Worm (Caenorhabditis elegans) whole organism, L1 larva: Measurements from ENCODE around the gene alp-1.
A peak's percentile ranks its signal among the peaks of the same experiment; 100 is the strongest.

ENCODE experiments used
- C04F5.9 ChIP-seq: sonication (generic microtip); optimal IDR thresholded peaks from 2 replicates; lab custom pipeline; 2016; ENCODE audit warnings: missing genetic modification characterization, missing compliant biosample characterization
- C16A3.4 ChIP-seq: fragments of 150-350 bp; optimal IDR thresholded peaks from 2 replicates; lab custom pipeline; 2014; ENCODE audit warnings: missing biosample characterization, missing genetic modification characterization
- F16B12.6 ChIP-seq: fragments of 150-350 bp; optimal IDR thresholded peaks from 2 replicates; lab custom pipeline; 2014; ENCODE audit warnings: missing biosample characterization, missing genetic modification characterization
- aha-1 ChIP-seq: fragments of 150-350 bp; optimal IDR thresholded peaks from 2 replicates; lab custom pipeline; 2014; ENCODE audit warnings: missing biosample characterization, missing genetic modification characterization
- alr-1 ChIP-seq: fragments of 200-800 bp; sonication (Bioruptor generic); optimal IDR thresholded peaks from 2 replicates; lab custom pipeline; 2018; ENCODE audit warnings: borderline replicate concordance, mild to moderate bottlenecking, missing genetic modification characterization, missing compliant biosample characterization
- aly-2 ChIP-seq: fragments of 150-350 bp; optimal IDR thresholded peaks from 2 replicates; lab custom pipeline; 2014; ENCODE audit warnings: missing biosample characterization, missing genetic modification characterization
- blmp-1 ChIP-seq: fragments of 150-350 bp; optimal IDR thresholded peaks from 2 replicates; lab custom pipeline; 2014; ENCODE audit warnings: missing biosample characterization, missing genetic modification characterization
- ceh-63 ChIP-seq: fragments of 200-800 bp; sonication (Bioruptor generic); optimal IDR thresholded peaks from 2 replicates; lab custom pipeline; 2018; ENCODE audit warnings: mild to moderate bottlenecking, missing genetic modification characterization, missing compliant biosample characterization
- ceh-88 ChIP-seq: fragments of 200-800 bp; sonication (Bioruptor generic); IDR thresholded peaks from 2 replicates; pipeline ENCODE4 v1.3.6; 2022; ENCODE audit warnings: missing genetic modification characterization, missing compliant biosample characterization
- ces-1 ChIP-seq: fragments of 150-350 bp; optimal IDR thresholded peaks from 2 replicates; lab custom pipeline; 2014; ENCODE audit warnings: missing biosample characterization, missing genetic modification reagents, missing genetic modification characterization
- dpl-1 ChIP-seq, 3 experiments: fragments of 150-350 bp in 2 of 3; sonication (generic microtip) in 1 of 3; optimal IDR thresholded peaks; 2 replicates each; lab custom pipeline; 2014 to 2017; ENCODE audit warnings: missing biosample characterization in 3 of 3, missing genetic modification characterization in 3 of 3, missing genetic modification reagents in 3 of 3
- efl-1 ChIP-seq, 4 experiments: fragments of 150-350 bp; optimal IDR thresholded peaks in 3 of 4; peaks in 1 of 4; 1 replicate in 1 of 4; 2 replicates in 3 of 4; lab custom pipeline; 2014; ENCODE audit warnings: missing biosample characterization in 2 of 4, missing genetic modification characterization in 2 of 4, missing genetic modification reagents in 2 of 4
- efl-3 ChIP-seq: fragments of 200-800 bp; sonication (Bioruptor generic); optimal IDR thresholded peaks from 2 replicates; lab custom pipeline; 2018; ENCODE audit warnings: mild to moderate bottlenecking, missing genetic modification characterization, missing compliant biosample characterization
- egl-13 ChIP-seq: sonication (generic microtip); optimal IDR thresholded peaks from 2 replicates; lab custom pipeline; 2016; ENCODE audit warnings: missing genotype, missing genetic modification reagents, missing genetic modification characterization, missing compliant biosample characterization
- egl-27 ChIP-seq, 2 experiments: fragments of 150-350 bp in 1 of 2; sonication (generic microtip); optimal IDR thresholded peaks; 3 replicates each; lab custom pipeline; 2017 to 2018; ENCODE audit warnings: missing biosample characterization in 2 of 2, missing genetic modification characterization in 2 of 2, missing genetic modification reagents in 2 of 2
- fkh-8 ChIP-seq: sonication (generic microtip); optimal IDR thresholded peaks from 2 replicates; lab custom pipeline; 2016; ENCODE audit warnings: mild to moderate bottlenecking, missing genetic modification characterization, missing compliant biosample characterization
- fos-1 ChIP-seq: fragments of 150-350 bp; optimal IDR thresholded peaks from 2 replicates; lab custom pipeline; 2014; ENCODE audit warnings: missing biosample characterization, missing genetic modification characterization
- grh-1 ChIP-seq: fragments of 200-800 bp; sonication (Bioruptor generic); IDR thresholded peaks from 2 replicates; pipeline ENCODE4 v1.3.6; 2022; ENCODE audit warnings: missing genetic modification reagents, missing genetic modification characterization, missing compliant biosample characterization
- hlh-4 ChIP-seq: sonication (generic microtip); optimal IDR thresholded peaks from 2 replicates; lab custom pipeline; 2016; ENCODE audit warnings: mild to moderate bottlenecking, missing genetic modification characterization, missing compliant biosample characterization
- hpl-2 ChIP-seq: fragments of 150-350 bp; optimal IDR thresholded peaks from 2 replicates; lab custom pipeline; 2014; ENCODE audit warnings: missing biosample characterization, missing genetic modification reagents, missing genetic modification characterization
- irx-1 ChIP-seq: sonication (generic microtip); optimal IDR thresholded peaks from 2 replicates; lab custom pipeline; 2016; ENCODE audit warnings: missing genetic modification characterization, missing compliant biosample characterization
- jun-1 ChIP-seq: fragments of 150-350 bp; optimal IDR thresholded peaks from 2 replicates; lab custom pipeline; 2014; ENCODE audit warnings: missing biosample characterization, missing genetic modification reagents, missing genetic modification characterization
- lin-14 ChIP-seq: fragments of 200-800 bp; sonication (Bioruptor generic); optimal IDR thresholded peaks from 2 replicates; lab custom pipeline; 2018; ENCODE audit warnings: mild to moderate bottlenecking, missing genetic modification characterization, moderate library complexity, missing compliant biosample characterization
- lin-15B ChIP-seq: fragments of 150-350 bp; sonication (generic microtip); optimal IDR thresholded peaks from 3 replicates; lab custom pipeline; 2014; ENCODE audit warnings: missing biosample characterization, missing genetic modification characterization
- lin-39 ChIP-seq: fragments of 150-350 bp; optimal IDR thresholded peaks from 2 replicates; lab custom pipeline; 2014; ENCODE audit warnings: missing biosample characterization, missing genetic modification reagents, missing genetic modification characterization
- lsy-2 ChIP-seq, 2 experiments: fragments of 150-350 bp; optimal IDR thresholded peaks; 2 replicates each; lab custom pipeline; 2014; ENCODE audit warnings: missing biosample characterization in 2 of 2, missing genetic modification characterization in 2 of 2
- mab-9 ChIP-seq: fragments of 200-800 bp; sonication (Bioruptor generic); IDR thresholded peaks from 2 replicates; pipeline ENCODE4 v1.3.6; 2022; ENCODE audit warnings: missing genetic modification reagents, missing genetic modification characterization, missing compliant biosample characterization
- nhr-11 ChIP-seq: fragments of 150-350 bp; optimal IDR thresholded peaks from 2 replicates; lab custom pipeline; 2014; ENCODE audit warnings: missing biosample characterization, missing genetic modification characterization
- nhr-12 ChIP-seq: sonication (generic microtip); optimal IDR thresholded peaks from 2 replicates; lab custom pipeline; 2017; ENCODE audit warnings: missing biosample characterization, missing genetic modification characterization
- nhr-19 ChIP-seq: fragments of 200-800 bp; sonication (Bioruptor generic); conservative IDR thresholded peaks from 2 replicates; pipeline ENCODE4 v1.3.6; 2022; ENCODE audit warnings: missing genetic modification characterization, missing compliant biosample characterization
- nhr-20 ChIP-seq: sonication (generic microtip); optimal IDR thresholded peaks from 2 replicates; lab custom pipeline; 2016; ENCODE audit warnings: mild to moderate bottlenecking, missing genetic modification characterization, missing compliant biosample characterization
- nhr-47 ChIP-seq: sonication (generic microtip); optimal IDR thresholded peaks from 2 replicates; lab custom pipeline; 2016; ENCODE audit warnings: mild to moderate bottlenecking, missing genetic modification characterization, moderate library complexity, missing compliant biosample characterization
- nhr-71 ChIP-seq: sonication (generic microtip); optimal IDR thresholded peaks from 2 replicates; lab custom pipeline; 2016; ENCODE audit warnings: mild to moderate bottlenecking, missing genetic modification characterization, moderate library complexity, missing compliant biosample characterization
- nhr-76 ChIP-seq: sonication (generic microtip); optimal IDR thresholded peaks from 2 replicates; lab custom pipeline; 2017; ENCODE audit warnings: missing biosample characterization, missing genetic modification characterization
- nhr-77 ChIP-seq: fragments of 150-350 bp; optimal IDR thresholded peaks from 2 replicates; lab custom pipeline; 2014; ENCODE audit warnings: missing biosample characterization, missing genetic modification characterization
- nhr-84 ChIP-seq: sonication (generic microtip); optimal IDR thresholded peaks from 2 replicates; lab custom pipeline; 2017; ENCODE audit warnings: missing biosample characterization, missing genetic modification characterization
- nhr-85 ChIP-seq: sonication (generic microtip); peaks from one replicate; lab custom pipeline; 2016; ENCODE audit warnings: missing genetic modification characterization, inconsistent platforms, missing compliant biosample characterization
- pax-3 ChIP-seq: fragments of 200-800 bp; sonication (Bioruptor generic); optimal IDR thresholded peaks from 2 replicates; lab custom pipeline; 2018; ENCODE audit warnings: mild to moderate bottlenecking, missing genetic modification characterization, moderate library complexity, missing compliant biosample characterization
- skn-1 ChIP-seq: fragments of 150-350 bp; optimal IDR thresholded peaks from 2 replicates; lab custom pipeline; 2014; ENCODE audit warnings: missing biosample characterization, missing genetic modification characterization
- snpc-4 ChIP-seq: fragments of 150-350 bp; optimal IDR thresholded peaks from 2 replicates; lab custom pipeline; 2014; ENCODE audit warnings: missing biosample characterization, missing genetic modification characterization
- sptf-1 ChIP-seq: fragments of 150-350 bp; optimal IDR thresholded peaks from 2 replicates; lab custom pipeline; 2014; ENCODE audit warnings: missing biosample characterization, missing genetic modification characterization
- sup-37 ChIP-seq: fragments of 200-800 bp; sonication (Bioruptor generic); optimal IDR thresholded peaks from 2 replicates; lab custom pipeline; 2018; ENCODE audit warnings: mild to moderate bottlenecking, missing genetic modification characterization, missing compliant biosample characterization
- tbx-2 ChIP-seq: sonication (generic microtip); optimal IDR thresholded peaks from 2 replicates; lab custom pipeline; 2016; ENCODE audit warnings: missing genetic modification characterization, missing compliant biosample characterization
- unc-30 ChIP-seq: sonication (generic microtip); optimal IDR thresholded peaks from 2 replicates; lab custom pipeline; 2017; ENCODE audit warnings: missing biosample characterization, missing genetic modification characterization
- unc-62 ChIP-seq: fragments of 150-350 bp; optimal IDR thresholded peaks from 2 replicates; lab custom pipeline; 2014; ENCODE audit warnings: missing biosample characterization, missing genetic modification reagents, missing genetic modification characterization
- vab-15 ChIP-seq: sonication (generic microtip); optimal IDR thresholded peaks from 2 replicates; lab custom pipeline; 2017; ENCODE audit warnings: missing genotype, mild to moderate bottlenecking, missing genetic modification characterization, missing compliant biosample characterization
- xbp-1 ChIP-seq: sonication (generic microtip); optimal IDR thresholded peaks from 2 replicates; lab custom pipeline; 2016; ENCODE audit warnings: missing genetic modification characterization, missing compliant biosample characterization
- ztf-11 ChIP-seq, 2 experiments: sonication (generic microtip); optimal IDR thresholded peaks; 2 replicates each; lab custom pipeline; 2016 to 2017; ENCODE audit warnings: missing genetic modification characterization in 2 of 2, missing biosample characterization in 1 of 2, missing compliant biosample characterization in 1 of 2

The alp-1 gene

ce11 chrIV:8886228-8886627, 33.9 kb downstream of the alp-1 start, which contains the start of gene C09G9.5:
TSS of gene C09G9.5 (plus strand) at chrIV:8886528.
- TF ChIP-seq jun-1 (tag; lab: Kevin White, UChicago) (no peak), nhr-76 (tag; lab: Kevin White, UChicago) (no peak), vab-15 (tag; lab: Kevin White, UChicago) (no peak), sup-37 (no peak), mab-9 (GFP tag; lab: Robert Waterston, UW) (no peak), lin-15B (tag; lab: Kevin White, UChicago) (no peak), lsy-2 (tag; optimal IDR thresholded peaks at IDR 0.05; lab: Kevin White, UChicago) (no peak), aha-1 (tag; lab: Kevin White, UChicago) (no peak), unc-62 (GFP tag; lab: Kevin White, UChicago) (no peak), pax-3 (tag; lab: Kevin White, UChicago) (no peak), nhr-11 (tag; lab: Kevin White, UChicago) (no peak), lin-39 (no peak), egl-13 (tag; lab: Kevin White, UChicago) (no peak), nhr-20 (tag; lab: Kevin White, UChicago) (no peak), hpl-2 (GFP tag; lab: Kevin White, UChicago) (no peak), C04F5.9 (tag; lab: Kevin White, UChicago) (no peak)

- peak; percentile 35 for TF ChIP-seq nhr-85 (tag; lab: Kevin White, UChicago)
- no peak for TF ChIP-seq C16A3.4 (tag; lab: Kevin White, UChicago)
- TF ChIP-seq, all 84 proteins: peak for 1
These were observed 36.3 kb downstream of the alp-1 start, which contains the start of gene oma-1 for ce11 chrIV:8888525-8889026. TSS of gene oma-1 (plus strand) at chrIV:8888976.

ce11 chrIV:8891131-8891530, 38.8 kb downstream of the alp-1 start, which contains the start of gene spr-2:
TSS of gene spr-2 (plus strand) at chrIV:8891462.
- TF ChIP-seq tbx-2 = peak; percentile 78
- TF ChIP-seq nhr-84 (tag; lab: Kevin White, UChicago) = no peak
- TF ChIP-seq F16B12.6 (tag; lab: Kevin White, UChicago) = peak; percentile 52
- TF ChIP-seq alr-1 = no peak
- TF ChIP-seq blmp-1 = peak; percentile 64
- no peak for TF ChIP-seq vab-15 (tag; lab: Kevin White, UChicago)
- TF ChIP-seq C16A3.4 (tag; lab: Kevin White, UChicago) = peak; percentile 76
- TF ChIP-seq lin-14 (GFP tag; lab: Kevin White, UChicago) = peak; percentile 81
- TF ChIP-seq ztf-11 (tag; optimal IDR thresholded peaks at IDR 0.05; lab: Kevin White, UChicago) = peak in 1 of 2 experiments; percentile 3
- TF ChIP-seq nhr-19 (GFP tag; lab: Robert Waterston, UW) = peak; percentile 75
- TF ChIP-seq nhr-71 (tag; lab: Kevin White, UChicago) = peak; percentile 89
- TF ChIP-seq lin-39 = peak; percentile 75
- TF ChIP-seq sup-37 = no peak
- TF ChIP-seq nhr-11 (tag; lab: Kevin White, UChicago) = peak; percentile 67
- peak; percentile 55 for TF ChIP-seq fos-1 (tag; lab: Kevin White, UChicago)
- TF ChIP-seq xbp-1 = peak; percentile 80
- TF ChIP-seq aly-2 (tag; lab: Kevin White, UChicago) = peak; percentile 41
- TF ChIP-seq snpc-4 (tag; lab: Kevin White, UChicago) = peak; percentile 66
- TF ChIP-seq egl-27 (tag; optimal IDR thresholded peaks at IDR 0.05; lab: Kevin White, UChicago) = no peak
- peak; percentile 52 for TF ChIP-seq skn-1
- no peak for TF ChIP-seq hlh-4
- TF ChIP-seq pax-3 (tag; lab: Kevin White, UChicago) = no peak
- peak; percentile 50 for TF ChIP-seq fkh-8
- TF ChIP-seq dpl-1 (GFP tag; optimal IDR thresholded peaks at IDR 0.05; lab: Kevin White, UChicago) = peak; percentile 84 to 88 (median 87)
- TF ChIP-seq ceh-88 (GFP tag; lab: Robert Waterston, UW) = no peak
- TF ChIP-seq nhr-47 = peak; percentile 84
- no peak for TF ChIP-seq sptf-1
- no peak for TF ChIP-seq efl-3 (GFP tag; lab: Kevin White, UChicago)
- TF ChIP-seq nhr-12 (tag; lab: Kevin White, UChicago) = no peak
- peak; percentile 81 to 89 for TF ChIP-seq efl-1 (optimal IDR thresholded peaks at IDR 0.05; lab: Kevin White, UChicago)
- TF ChIP-seq efl-1 (GFP tag; optimal IDR thresholded peaks at IDR 0.05 in 1 of 2; lab: Kevin White, UChicago) = peak; percentile 86 to 99
- no peak for TF ChIP-seq ces-1
- no peak for TF ChIP-seq unc-30 (tag; lab: Kevin White, UChicago)
- TF ChIP-seq nhr-77 (tag; lab: Kevin White, UChicago) = peak; percentile 19
- 0 out of 2 replicates have a peak, but pooled peaks have one; percentile 18 for TF ChIP-seq grh-1 (GFP tag; lab: Robert Waterston, UW)
- TF ChIP-seq ceh-63 (GFP tag; lab: Kevin White, UChicago) = no peak
- no peak for TF ChIP-seq mab-9 (GFP tag; lab: Robert Waterston, UW)
- TF ChIP-seq irx-1 (tag; lab: Kevin White, UChicago) = peak; percentile 59
